Fruit fly (Drosophila melanogaster) whole organism, embryonic: Measurements from ENCODE around the gene Zw.
A peak's percentile ranks its signal among the peaks of the same experiment; 100 is the strongest.

Experiments used
- Awh ChIP-seq: fragments of 200-800 bp; sonication (Bioruptor generic); IDR thresholded peaks from 2 replicates; pipeline ENCODE4, ENCODE4 v1.3.6; 2022; ENCODE audit warnings: missing biosample characterization, missing genetic modification characterization
- Bgb ChIP-seq: fragments of 200-800 bp; sonication (Bioruptor generic); IDR thresholded peaks from 2 replicates; pipeline ENCODE4 v1.3.6; 2022; ENCODE audit warnings: missing biosample characterization, missing genetic modification characterization; ENCODE audit not compliant: partially characterized antibody
- CG10431 ChIP-seq: fragments of 200-800 bp; sonication (Bioruptor generic); optimal IDR thresholded peaks from 3 replicates; lab custom pipeline; 2018; ENCODE audit warnings: missing biosample characterization, mild to moderate bottlenecking, missing genetic modification characterization
- CG10543 ChIP-seq: fragments of 200-800 bp; sonication (Bioruptor generic); optimal IDR thresholded peaks from 3 replicates; lab custom pipeline; 2017; ENCODE audit warnings: missing biosample characterization, mild to moderate bottlenecking, missing genetic modification characterization, moderate library complexity
- CG11723 ChIP-seq: fragments of 200-800 bp; sonication (Bioruptor generic); optimal IDR thresholded peaks from 2 replicates; lab custom pipeline; 2017; ENCODE audit warnings: missing biosample characterization, mild to moderate bottlenecking, missing genetic modification characterization
- CG13123 ChIP-seq: fragments of 200-800 bp; sonication (Bioruptor generic); optimal IDR thresholded peaks from 2 replicates; lab custom pipeline; 2016; ENCODE audit warnings: missing biosample characterization, missing genetic modification characterization
- CG14050 ChIP-seq: fragments of 200-800 bp; sonication (Bioruptor generic); IDR thresholded peaks from 3 replicates; pipeline ENCODE4 v1.3.6; 2022; ENCODE audit warnings: missing biosample characterization, missing genetic modification characterization
- CG15601 ChIP-seq: fragments of 200-800 bp; sonication (Bioruptor generic); optimal IDR thresholded peaks from 3 replicates; lab custom pipeline; 2019; ENCODE audit warnings: missing biosample characterization, mild to moderate bottlenecking, missing genetic modification characterization, moderate library complexity
- CG16813 ChIP-seq: fragments of 200-800 bp; sonication (Bioruptor generic); IDR thresholded peaks from 3 replicates; pipeline ENCODE4 v1.3.6; 2022; ENCODE audit warnings: missing biosample characterization, missing genetic modification characterization; ENCODE audit not compliant: partially characterized antibody
- CG1792 ChIP-seq: fragments of 200-800 bp; sonication (Bioruptor generic); optimal IDR thresholded peaks from 2 replicates; lab custom pipeline; 2016; ENCODE audit warnings: missing biosample characterization, missing genetic modification characterization
- CG3838 ChIP-seq: fragments of 200-800 bp; sonication (Bioruptor generic); optimal IDR thresholded peaks from 3 replicates; lab custom pipeline; 2016; ENCODE audit warnings: missing biosample characterization, missing genetic modification characterization
- CG6272 ChIP-seq: fragments of 200-800 bp; sonication (Bioruptor generic); IDR thresholded peaks from 2 replicates; pipeline ENCODE4 v1.3.6; 2022; ENCODE audit warnings: missing biosample characterization, missing genetic modification characterization
- CG6654 ChIP-seq: fragments of 200-800 bp; sonication (Bioruptor generic); optimal IDR thresholded peaks from 2 replicates; lab custom pipeline; 2017; ENCODE audit warnings: missing biosample characterization, mild to moderate bottlenecking, missing genetic modification characterization
- CG6765 ChIP-seq: fragments of 200-800 bp; sonication (Bioruptor generic); optimal IDR thresholded peaks from 3 replicates; lab custom pipeline; 2017; ENCODE audit warnings: missing biosample characterization, mild to moderate bottlenecking, missing genetic modification characterization
- CG7963 ChIP-seq: fragments of 200-800 bp; sonication (Bioruptor generic); IDR thresholded peaks from 3 replicates; pipeline ENCODE4 v1.3.6; 2022; ENCODE audit warnings: missing biosample characterization, missing genetic modification characterization; ENCODE audit not compliant: partially characterized antibody
- CG8089 ChIP-seq: fragments of 200-800 bp; sonication (Bioruptor generic); optimal IDR thresholded peaks from 3 replicates; lab custom pipeline; 2016; ENCODE audit warnings: missing biosample characterization, missing genetic modification characterization
- CG8290 ChIP-seq, 3 experiments: fragments of 200-800 bp; sonication (Bioruptor generic); optimal IDR thresholded peaks; 2 replicates each; lab custom pipeline; 2016 to 2019; ENCODE audit warnings: missing biosample characterization in 3 of 3, missing genetic modification characterization in 3 of 3, mild to moderate bottlenecking in 2 of 3, moderate library complexity in 1 of 3
- CG9817 ChIP-seq: fragments of 200-800 bp; sonication (Bioruptor generic); optimal IDR thresholded peaks from 2 replicates; lab custom pipeline; 2018; ENCODE audit warnings: missing biosample characterization, mild to moderate bottlenecking, missing genetic modification characterization, moderate library complexity
- D19B ChIP-seq: fragments of 200-800 bp; sonication (Bioruptor generic); optimal IDR thresholded peaks from 2 replicates; lab custom pipeline; 2017; ENCODE audit warnings: missing biosample characterization, mild to moderate bottlenecking, missing genetic modification characterization
- Dip2 ChIP-seq: fragments of 200-800 bp; sonication (Bioruptor generic); IDR thresholded peaks from 2 replicates; pipeline ENCODE4 v1.3.6; 2022; ENCODE audit warnings: missing biosample characterization, missing genetic modification characterization
- Doc3 ChIP-seq: fragments of 200-800 bp; sonication (Bioruptor generic); IDR thresholded peaks from 3 replicates; pipeline ENCODE4 v1.3.6; 2022; ENCODE audit warnings: missing biosample characterization, missing genetic modification characterization; ENCODE audit not compliant: partially characterized antibody
- Ets65A ChIP-seq: fragments of 200-800 bp; sonication (Bioruptor generic); peaks from one replicate; lab custom pipeline; 2016; ENCODE audit warnings: missing biosample characterization, missing genetic modification characterization
- Jarid2 ChIP-seq: fragments of 200-800 bp; sonication (Bioruptor generic); optimal IDR thresholded peaks from 3 replicates; lab custom pipeline; 2017; ENCODE audit warnings: mild to moderate bottlenecking, missing biosample characterization, missing genetic modification reagents, missing genetic modification characterization
- Lim3 ChIP-seq: fragments of 200-800 bp; sonication (Bioruptor generic); IDR thresholded peaks from 2 replicates; pipeline ENCODE4 v1.3.6; 2022; ENCODE audit warnings: missing biosample characterization, missing genetic modification characterization
- Lpt ChIP-seq: fragments of >200 bp; optimal IDR thresholded peaks from 2 replicates; lab custom pipeline; 2018; ENCODE audit warnings: missing biosample characterization, missing genetic modification characterization
- Mad ChIP-seq: fragments of 200-800 bp; sonication (Bioruptor generic); optimal IDR thresholded peaks from 2 replicates; lab custom pipeline; 2016; ENCODE audit warnings: missing biosample characterization, missing genetic modification characterization
- Optix ChIP-seq: fragments of 200-800 bp; sonication (Bioruptor generic); IDR thresholded peaks from 3 replicates; pipeline ENCODE4 v1.3.6; 2022; ENCODE audit warnings: missing biosample characterization, missing genetic modification characterization
- Pdp1 ChIP-seq, 2 experiments: fragments of 200-800 bp; sonication (Bioruptor generic); optimal IDR thresholded peaks; 3 replicates each; lab custom pipeline; 2016; ENCODE audit warnings: missing biosample characterization in 2 of 2, missing genetic modification characterization in 2 of 2, mild to moderate bottlenecking in 1 of 2, moderate library complexity in 1 of 2
- Rx ChIP-seq: fragments of 200-800 bp; sonication (Bioruptor generic); IDR thresholded peaks from 2 replicates; pipeline ENCODE4 v1.3.6; 2022; ENCODE audit warnings: missing biosample characterization, missing genetic modification characterization
- Sry-δ ChIP-seq: fragments of 200-800 bp; sonication (Bioruptor generic); optimal IDR thresholded peaks from 2 replicates; lab custom pipeline; 2016; ENCODE audit warnings: missing biosample characterization, missing genetic modification characterization
- ac ChIP-seq: fragments of 200-800 bp; sonication (Bioruptor generic); optimal IDR thresholded peaks from 3 replicates; lab custom pipeline; 2017; ENCODE audit warnings: missing biosample characterization, mild to moderate bottlenecking, missing genetic modification characterization
- ash1 ChIP-seq: fragments of 200-800 bp; sonication (Bioruptor generic); optimal IDR thresholded peaks from 2 replicates; lab custom pipeline; 2018; ENCODE audit warnings: missing biosample characterization, mild to moderate bottlenecking, missing genetic modification characterization
- bab2 ChIP-seq: fragments of 200-800 bp; sonication (Bioruptor generic); optimal IDR thresholded peaks from 2 replicates; lab custom pipeline; 2016; ENCODE audit warnings: missing biosample characterization, missing genetic modification characterization
- bbx ChIP-seq: fragments of 200-800 bp; sonication (Bioruptor generic); IDR thresholded peaks from 2 replicates; pipeline ENCODE4 v1.3.6; 2022; ENCODE audit warnings: missing biosample characterization, missing genetic modification characterization; ENCODE audit not compliant: partially characterized antibody
- btn ChIP-seq: fragments of 200-800 bp; sonication (Bioruptor generic); optimal IDR thresholded peaks from 2 replicates; lab custom pipeline; 2016; ENCODE audit warnings: missing biosample characterization, missing genetic modification characterization
- dan ChIP-seq: fragments of 200-800 bp; sonication (Bioruptor generic); IDR thresholded peaks from 2 replicates; pipeline ENCODE4 v1.3.6; 2022; ENCODE audit warnings: missing biosample characterization, missing genetic modification characterization
- gcm2 ChIP-seq: fragments of 200-800 bp; sonication (Bioruptor generic); optimal IDR thresholded peaks from 2 replicates; lab custom pipeline; 2016; ENCODE audit warnings: missing biosample characterization, missing genetic modification characterization
- gt ChIP-seq: fragments of 200-800 bp; sonication (Bioruptor generic); IDR thresholded peaks from 2 replicates; pipeline ENCODE4 v1.3.6; 2022; ENCODE audit warnings: missing biosample characterization, missing genetic modification characterization
- hb ChIP-seq: fragments of 200-800 bp; sonication (Bioruptor generic); IDR thresholded peaks from 3 replicates; pipeline ENCODE4 v1.3.6; 2022; ENCODE audit warnings: missing biosample characterization, missing genetic modification characterization; ENCODE audit not compliant: partially characterized antibody
- kni ChIP-seq: fragments of 200-800 bp; sonication (Bioruptor generic); optimal IDR thresholded peaks from 3 replicates; lab custom pipeline; 2017; ENCODE audit warnings: mild to moderate bottlenecking, missing biosample characterization, missing genetic modification reagents, missing genetic modification characterization
- knrl ChIP-seq: fragments of 200-800 bp; sonication (Bioruptor generic); IDR thresholded peaks from 3 replicates; pipeline ENCODE4 v1.3.6; 2022; ENCODE audit warnings: missing biosample characterization, missing genetic modification characterization; ENCODE audit not compliant: partially characterized antibody
- mld ChIP-seq: fragments of 200-800 bp; sonication (Bioruptor generic); IDR thresholded peaks from 3 replicates; pipeline ENCODE4 v1.3.6; 2022; ENCODE audit warnings: missing biosample characterization, missing genetic modification characterization; ENCODE audit not compliant: partially characterized antibody
- nerfin-2 ChIP-seq: fragments of 200-800 bp; sonication (Bioruptor generic); IDR thresholded peaks from 2 replicates; pipeline ENCODE4 v1.3.6; 2022; ENCODE audit warnings: missing biosample characterization, missing genetic modification characterization; ENCODE audit not compliant: partially characterized antibody
- pfk ChIP-seq: fragments of 200-800 bp; sonication (Bioruptor generic); optimal IDR thresholded peaks from 2 replicates; lab custom pipeline; 2018; ENCODE audit warnings: missing biosample characterization, mild to moderate bottlenecking, missing genetic modification characterization, moderate library complexity
- shn ChIP-seq: fragments of 200-800 bp; sonication (Bioruptor generic); optimal IDR thresholded peaks from 3 replicates; lab custom pipeline; 2016; ENCODE audit warnings: missing biosample characterization, missing genetic modification characterization
- slbo ChIP-seq: fragments of 200-800 bp; sonication (Bioruptor generic); IDR thresholded peaks from 2 replicates; pipeline ENCODE4 v1.3.6; 2022; ENCODE audit warnings: missing biosample characterization, missing genetic modification characterization
- tll ChIP-seq, 2 experiments: fragments of 200-800 bp in 1 of 2; fragments of >200 bp in 1 of 2; sonication (Bioruptor generic) in 1 of 2; optimal IDR thresholded peaks; 2 replicates each; lab custom pipeline; 2017 to 2019; ENCODE audit warnings: missing biosample characterization in 2 of 2, missing genetic modification characterization in 2 of 2, mild to moderate bottlenecking in 1 of 2, moderate library complexity in 1 of 2
- twi ChIP-seq: fragments of 200-800 bp; optimal IDR thresholded peaks from 2 replicates; lab custom pipeline; 2019; ENCODE audit warnings: missing biosample characterization, mild to moderate bottlenecking, missing genetic modification characterization, moderate library complexity
- wek ChIP-seq: fragments of 200-800 bp; sonication (Bioruptor generic); optimal IDR thresholded peaks from 3 replicates; lab custom pipeline; 2018; ENCODE audit warnings: missing biosample characterization, mild to moderate bottlenecking, missing genetic modification characterization, moderate library complexity
- wor ChIP-seq: fragments of 200-800 bp; sonication (Bioruptor generic); IDR thresholded peaks from 2 replicates; pipeline ENCODE4 v1.3.6; 2022; ENCODE audit warnings: missing biosample characterization, missing genetic modification characterization

The Zw gene

dm6 chrX:19679207-19679606 lies 12.2 kb downstream of the Zw start (continued):
- TF ChIP-seq Mad (no peak), CG10543 (GFP tag; lab: Kevin White, UChicago) (no peak), Bgb (GFP tag; lab: Robert Waterston, UW) (peak; percentile 19; the same call in 1 of the 2 replicates), knrl (GFP tag; lab: Robert Waterston, UW) (no peak), CG6654 (GFP tag; lab: Kevin White, UChicago) (no peak), gcm2 (GFP tag; lab: Kevin White, UChicago) (no peak), Dip2 (GFP tag; lab: Robert Waterston, UW) (no peak), Ets65A (GFP tag; lab: Kevin White, UChicago) (no peak), CG3838 (GFP tag; lab: Kevin White, UChicago) (no peak), mld (GFP tag; lab: Robert Waterston, UW) (0 out of 3 replicates have a peak, but pooled peaks have one; percentile 17), ash1 (GFP tag; lab: Kevin White, UChicago) (no peak), tll (GFP tag; optimal IDR thresholded peaks at IDR 0.05; lab: Kevin White, UChicago) (no peak), hb (GFP tag; lab: Robert Waterston, UW) (peak; percentile 57; the same call in 1 of the 3 replicates), bbx (0 out of 2 replicates have a peak, but pooled peaks have one; percentile 35), dan (GFP tag; lab: Robert Waterston, UW) (no peak), kni (no peak), btn (GFP tag; lab: Kevin White, UChicago) (no peak), wek (GFP tag; lab: Kevin White, UChicago) (no peak), CG11723 (GFP tag; lab: Kevin White, UChicago) (no peak), CG7963 (GFP tag; lab: Robert Waterston, UW) (peak; percentile 13; the same call in 1 of the 3 replicates), D19B (GFP tag; lab: Kevin White, UChicago) (peak; percentile 51), Sry-δ (GFP tag; lab: Kevin White, UChicago) (no peak), bab2 (no peak), CG13123 (no peak), ac (GFP tag; lab: Kevin White, UChicago) (no peak), CG1792 (GFP tag; lab: Kevin White, UChicago) (no peak), Doc3 (GFP tag; lab: Robert Waterston, UW) (no peak), CG6765 (GFP tag; lab: Kevin White, UChicago) (no peak), Optix (no peak), CG6272 (GFP tag; lab: Robert Waterston, UW) (no peak), Lim3 (GFP tag; lab: Robert Waterston, UW) (no peak), nerfin-2 (GFP tag; lab: Robert Waterston, UW) (peak; percentile 33; the same call in 1 of the 2 replicates), CG16813 (peak; percentile 61), CG14050 (no peak), Lpt (no peak), wor (GFP tag; lab: Robert Waterston, UW) (no peak), Pdp1 (GFP tag; optimal IDR thresholded peaks at IDR 0.05; lab: Kevin White, UChicago) (peak in 1 of 2 experiments; percentile 9), gt (GFP tag; lab: Robert Waterston, UW) (no peak), CG10431 (GFP tag; lab: Kevin White, UChicago) (no peak), pfk (GFP tag; lab: Kevin White, UChicago) (no peak), CG8089 (GFP tag; lab: Kevin White, UChicago) (no peak), Awh (GFP tag; lab: Robert Waterston, UW) (no peak), Rx (GFP tag; lab: Robert Waterston, UW) (no peak), CG9817 (no peak), CG8290 (GFP tag; optimal IDR thresholded peaks at IDR 0.05; lab: Kevin White, UChicago) (no peak), CG8290 (tag; optimal IDR thresholded peaks at IDR 0.05; lab: Kevin White, UChicago) (no peak), shn (GFP tag; lab: Kevin White, UChicago) (no peak), twi (tag; lab: Kevin White, UChicago) (no peak), Jarid2 (no peak), slbo (GFP tag; lab: Robert Waterston, UW) (no peak), CG15601 (no peak)
